Worm (Caenorhabditis elegans): ENCODE measurements around the gene F02C12.3.

The F02C12.3 gene

ce11 chrX:13349230-13350122 lies 47.3 kb upstream of the F02C12.3 start (continued):
- 0 out of 2 replicates have a peak, but pooled peaks have one; percentile 24 for TF ChIP-seq madf-3 (GFP tag; IDR thresholded peaks at IDR 0.05)
- peak; percentile 34 for TF ChIP-seq nhr-27 (tag; optimal IDR thresholded peaks at IDR 0.05)
- TF ChIP-seq sea-2 (GFP tag; IDR thresholded peaks at IDR 0.05) = no peak
- no peak for TF ChIP-seq F57C9.4 (tag; optimal IDR thresholded peaks at IDR 0.05)
- no peak for TF ChIP-seq tbp1 (GFP tag; optimal IDR thresholded peaks at IDR 0.05)
- peak; percentile 39 for TF ChIP-seq tlf-1 (GFP tag; optimal IDR thresholded peaks at IDR 0.05)
- no peak for TF ChIP-seq attf-6 (GFP tag; IDR thresholded peaks at IDR 0.05)
- TF ChIP-seq Y53G8AR.9 (GFP tag; conservative IDR thresholded peaks at IDR 0.05) = peak; percentile 80
- peak; percentile 18 for TF ChIP-seq B0261.1 (tag; optimal IDR thresholded peaks at IDR 0.05)
- TF ChIP-seq mxl-1 (tag; optimal IDR thresholded peaks at IDR 0.05) = no peak
- TF ChIP-seq hlh-12 (tag; optimal IDR thresholded peaks at IDR 0.05) = no peak
- peak; percentile 52; the same call in 1 of the 2 replicates for TF ChIP-seq lin-26 (GFP tag; IDR thresholded peaks at IDR 0.05)
- TF ChIP-seq ets-4 (GFP tag; optimal IDR thresholded peaks at IDR 0.05) = no peak
- TF ChIP-seq ztf-18 (tag; optimal IDR thresholded peaks at IDR 0.05) = no peak
- TF ChIP-seq mel-28 (tag; optimal IDR thresholded peaks at IDR 0.05; ENCODE audit: borderline replicate concordance) = no peak
- TF ChIP-seq F55B11.4 (tag; optimal IDR thresholded peaks at IDR 0.05; ENCODE audit: borderline replicate concordance, insufficient read depth) = no peak
- TF ChIP-seq lin-40 (tag; optimal IDR thresholded peaks at IDR 0.05) = peak; percentile 65
- no peak for TF ChIP-seq bed-2 (GFP tag; IDR thresholded peaks at IDR 0.05)
- no peak for TF ChIP-seq Y95B8A.8 (GFP tag; IDR thresholded peaks at IDR 0.05)
- TF ChIP-seq T07F8.4 (tag; optimal IDR thresholded peaks at IDR 0.05) = no peak
- no peak for TF ChIP-seq F39B2.1 (GFP tag; IDR thresholded peaks at IDR 0.05)
- no peak for TF ChIP-seq C17E4.6 (GFP tag; IDR thresholded peaks at IDR 0.05)
- no peak for TF ChIP-seq hmg-1.2 (GFP tag; IDR thresholded peaks at IDR 0.05)
- TF ChIP-seq Y67H2A.10 (GFP tag; conservative IDR thresholded peaks at IDR 0.05) = no peak
- TF ChIP-seq mes-4 (tag; optimal IDR thresholded peaks at IDR 0.05) = no peak
- no peak for TF ChIP-seq dpff-1 (tag; optimal IDR thresholded peaks at IDR 0.05)
- TF ChIP-seq F23B12.7 (tag; optimal IDR thresholded peaks at IDR 0.05; ENCODE audit: insufficient read depth) = no peak
- TF ChIP-seq attf-5 (GFP tag; optimal IDR thresholded peaks at IDR 0.05) = peak; percentile 43
- TF ChIP-seq rec-8 (tag; optimal IDR thresholded peaks at IDR 0.05) = no peak
- TF ChIP-seq hsf-1 (GFP tag; IDR thresholded peaks at IDR 0.05) = peak; percentile 36; the same call in 1 of the 2 replicates
- peak; percentile 13 for TF ChIP-seq die-1 (tag; optimal IDR thresholded peaks at IDR 0.05)
- TF ChIP-seq efl-1 (GFP tag; optimal IDR thresholded peaks at IDR 0.05) = no peak
- no peak for TF ChIP-seq B0019.2 (GFP tag; conservative IDR thresholded peaks at IDR 0.05)
- TF ChIP-seq K11D2.4 (GFP tag; IDR thresholded peaks at IDR 0.05) = peak; percentile 54; the same call in 1 of the 2 replicates
- peak; percentile 44 for TF ChIP-seq Y56A3A.18 (GFP tag; IDR thresholded peaks at IDR 0.05)
- no peak for TF ChIP-seq T26A5.8 (tag; optimal IDR thresholded peaks at IDR 0.05)
- no peak for TF ChIP-seq F49E8.2 (tag; optimal IDR thresholded peaks at IDR 0.05; ENCODE audit: insufficient read depth)
- TF ChIP-seq zfh-2 (GFP tag; conservative IDR thresholded peaks at IDR 0.05) = no peak
- no peak for TF ChIP-seq ceh-58 (GFP tag; IDR thresholded peaks at IDR 0.05)
- peak; percentile 94 for TF ChIP-seq ama-1 (optimal IDR thresholded peaks at IDR 0.05)
- no peak for TF ChIP-seq ama-1 (GFP tag; optimal IDR thresholded peaks at IDR 0.05)
- TF ChIP-seq nfya-1 (tag; optimal IDR thresholded peaks at IDR 0.05; ENCODE audit: borderline replicate concordance, insufficient read depth) = no peak
- peak in 2 of 3 experiments; percentile 21 to 80 for TF ChIP-seq lin-35 (GFP tag; optimal IDR thresholded peaks at IDR 0.05)
- TF ChIP-seq ztf-6 (GFP tag; IDR thresholded peaks at IDR 0.05) = no peak
- TF ChIP-seq somi-1 (GFP tag; optimal IDR thresholded peaks at IDR 0.05) = peak; percentile 24
- TF ChIP-seq ceh-100 (GFP tag; IDR thresholded peaks at IDR 0.05) = no peak
- TF ChIP-seq lin-54 (GFP tag; optimal IDR thresholded peaks at IDR 0.05) = peak; percentile 1
